Fruit fly (Drosophila melanogaster) whole organism, embryonic: ENCODE measurements around the gene Gr61a.

Experiments
- ATbp ChIP-seq: fragments of 200-800 bp; sonication (Bioruptor generic); optimal IDR thresholded peaks from 2 replicates; lab custom pipeline; 2017; ENCODE audit warnings: missing biosample characterization, mild to moderate bottlenecking, missing genetic modification characterization, missing genetic modification reagents
- Aef1 ChIP-seq: fragments of 200-800 bp; sonication (Bioruptor generic); IDR thresholded peaks from 3 replicates; pipeline ENCODE4 v1.3.6; 2022; ENCODE audit warnings: missing biosample characterization, missing genetic modification characterization
- Antp ChIP-seq: fragments of 200-800 bp; sonication (Bioruptor generic); optimal IDR thresholded peaks from 3 replicates; lab custom pipeline; 2016; ENCODE audit warnings: missing biosample characterization, missing genetic modification characterization
- CG10147 ChIP-seq: fragments of 200-800 bp; sonication (Bioruptor generic); optimal IDR thresholded peaks from 2 replicates; lab custom pipeline; 2019; ENCODE audit warnings: missing biosample characterization, mild to moderate bottlenecking, missing genetic modification characterization, moderate library complexity
- CG10321 ChIP-seq: fragments of 200-800 bp; sonication (Bioruptor generic); IDR thresholded peaks from 2 replicates; pipeline ENCODE4 v1.3.6; 2022; ENCODE audit warnings: missing biosample characterization, missing genetic modification characterization
- CG11695 ChIP-seq: fragments of 200-800 bp; sonication (Bioruptor generic); IDR thresholded peaks from 3 replicates; pipeline ENCODE4 v1.3.6; 2022; ENCODE audit warnings: missing biosample characterization, missing genetic modification characterization
- CG12942 ChIP-seq: fragments of 200-800 bp; sonication (Bioruptor generic); optimal IDR thresholded peaks from 3 replicates; lab custom pipeline; 2016; ENCODE audit warnings: missing biosample characterization, missing genetic modification characterization
- CG14014 ChIP-seq: fragments of 200-800 bp; sonication (Bioruptor generic); IDR thresholded peaks from 2 replicates; pipeline ENCODE4 v1.3.6; 2022; ENCODE audit warnings: missing biosample characterization, missing genetic modification characterization
- CG15696 ChIP-seq: fragments of 200-800 bp; sonication (Bioruptor generic); optimal IDR thresholded peaks from 2 replicates; lab custom pipeline; 2019; ENCODE audit warnings: missing biosample characterization, mild to moderate bottlenecking, missing genetic modification characterization, moderate library complexity
- CG1647 ChIP-seq: fragments of 200-800 bp; sonication (Bioruptor generic); optimal IDR thresholded peaks from 3 replicates; lab custom pipeline; 2016; ENCODE audit warnings: missing biosample characterization, missing genetic modification characterization
- CG16863 ChIP-seq: fragments of 200-800 bp; sonication (Bioruptor generic); optimal IDR thresholded peaks from 3 replicates; lab custom pipeline; 2016; ENCODE audit warnings: missing biosample characterization, missing genetic modification characterization
- CG2129 ChIP-seq: fragments of 200-800 bp; sonication (Bioruptor generic); IDR thresholded peaks from 2 replicates; pipeline ENCODE4 v1.3.6; 2022; ENCODE audit warnings: missing biosample characterization, missing genetic modification characterization; ENCODE audit not compliant: partially characterized antibody
- CG30403 ChIP-seq: fragments of 200-800 bp; sonication (Bioruptor generic); optimal IDR thresholded peaks from 3 replicates; lab custom pipeline; 2016; ENCODE audit warnings: missing biosample characterization, missing genetic modification characterization
- CG31441 ChIP-seq: fragments of 200-800 bp; sonication (Bioruptor generic); IDR thresholded peaks from 2 replicates; pipeline ENCODE4 v1.3.6; 2022; ENCODE audit warnings: missing biosample characterization, missing genetic modification characterization
- CG3726 ChIP-seq: fragments of 200-800 bp; sonication (Bioruptor generic); IDR thresholded peaks from 3 replicates; pipeline ENCODE4, ENCODE4 v1.3.6; 2022; ENCODE audit warnings: missing biosample characterization, missing genetic modification characterization
- CG3847 ChIP-seq: fragments of 200-800 bp; sonication (Bioruptor generic); IDR thresholded peaks from 2 replicates; pipeline ENCODE4 v1.3.6; 2022; ENCODE audit warnings: missing biosample characterization, missing genetic modification characterization
- CG4282 ChIP-seq: fragments of 200-800 bp; sonication (Bioruptor generic); optimal IDR thresholded peaks from 2 replicates; lab custom pipeline; 2016; ENCODE audit warnings: missing biosample characterization, missing genetic modification characterization
- CG5180 ChIP-seq: fragments of 200-800 bp; sonication (Bioruptor generic); optimal IDR thresholded peaks from 3 replicates; lab custom pipeline; 2017; ENCODE audit warnings: missing biosample characterization, missing genetic modification characterization, mild to moderate bottlenecking, moderate library complexity, missing genetic modification reagents
- CG5953 ChIP-seq: fragments of 200-800 bp; sonication (Bioruptor generic); IDR thresholded peaks from 2 replicates; pipeline ENCODE4 v1.3.6; 2022; ENCODE audit warnings: missing biosample characterization, missing genetic modification characterization
- CG7372 ChIP-seq: fragments of 200-800 bp; sonication (Bioruptor generic); IDR thresholded peaks from 2 replicates; pipeline ENCODE4 v1.3.6; 2022; ENCODE audit warnings: missing biosample characterization, missing genetic modification characterization
- CG7556 ChIP-seq: fragments of 200-800 bp; sonication (Bioruptor generic); optimal IDR thresholded peaks from 2 replicates; lab custom pipeline; 2017; ENCODE audit warnings: missing biosample characterization, mild to moderate bottlenecking, missing genetic modification characterization
- CG7928 ChIP-seq: fragments of 200-800 bp; sonication (Bioruptor generic); optimal IDR thresholded peaks from 2 replicates; lab custom pipeline; 2017; ENCODE audit warnings: missing biosample characterization, mild to moderate bottlenecking, missing genetic modification characterization
- CG7987 ChIP-seq: fragments of 200-800 bp; sonication (Bioruptor generic); optimal IDR thresholded peaks from 2 replicates; lab custom pipeline; 2018; ENCODE audit warnings: missing biosample characterization, mild to moderate bottlenecking, missing genetic modification characterization, moderate library complexity
- CG9727 ChIP-seq: fragments of 200-800 bp; sonication (Bioruptor generic); optimal IDR thresholded peaks from 3 replicates; lab custom pipeline; 2017; ENCODE audit warnings: missing biosample characterization, mild to moderate bottlenecking, missing genetic modification characterization
- CG9817 ChIP-seq: fragments of 200-800 bp; sonication (Bioruptor generic); optimal IDR thresholded peaks from 2 replicates; lab custom pipeline; 2018; ENCODE audit warnings: missing biosample characterization, mild to moderate bottlenecking, missing genetic modification characterization, moderate library complexity
- Dek ChIP-seq: fragments of 200-800 bp; sonication (Bioruptor generic); optimal IDR thresholded peaks from 3 replicates; lab custom pipeline; 2019; ENCODE audit warnings: missing biosample characterization, mild to moderate bottlenecking, missing genetic modification characterization, moderate library complexity
- Doc3 ChIP-seq: fragments of 200-800 bp; sonication (Bioruptor generic); IDR thresholded peaks from 3 replicates; pipeline ENCODE4 v1.3.6; 2022; ENCODE audit warnings: missing biosample characterization, missing genetic modification characterization; ENCODE audit not compliant: partially characterized antibody
- ERR ChIP-seq: fragments of 200-800 bp; sonication (Bioruptor generic); optimal IDR thresholded peaks from 2 replicates; lab custom pipeline; 2016; ENCODE audit warnings: missing biosample characterization, missing genetic modification characterization
- Fer1 ChIP-seq: fragments of 200-800 bp; sonication (Bioruptor generic); optimal IDR thresholded peaks from 2 replicates; lab custom pipeline; 2017; ENCODE audit warnings: missing biosample characterization, mild to moderate bottlenecking, missing genetic modification characterization
- HLH3B ChIP-seq: fragments of 200-800 bp; sonication (Bioruptor generic); IDR thresholded peaks from 2 replicates; pipeline ENCODE4 v1.3.6; 2022; ENCODE audit warnings: missing biosample characterization, missing genetic modification characterization
- HLH54F ChIP-seq: fragments of 200-800 bp; sonication (Bioruptor generic); optimal IDR thresholded peaks from 3 replicates; lab custom pipeline; 2016; ENCODE audit warnings: missing biosample characterization, missing genetic modification characterization
- HLHmδ ChIP-seq: fragments of 200-800 bp; sonication (Bioruptor generic); optimal IDR thresholded peaks from 2 replicates; lab custom pipeline; 2018; ENCODE audit warnings: missing biosample characterization, mild to moderate bottlenecking, missing genetic modification characterization, moderate library complexity
- Hr3 ChIP-seq: fragments of 200-800 bp; sonication (Bioruptor generic); optimal IDR thresholded peaks from 3 replicates; lab custom pipeline; 2016; ENCODE audit warnings: missing biosample characterization, missing genetic modification characterization
- Hr39 ChIP-seq: fragments of >200 bp; optimal IDR thresholded peaks from 2 replicates; lab custom pipeline; 2017
- NFAT ChIP-seq: fragments of 200-800 bp; sonication (Bioruptor generic); IDR thresholded peaks from 2 replicates; pipeline ENCODE4 v1.3.6; 2022; ENCODE audit warnings: missing biosample characterization, missing genetic modification characterization
- Optix ChIP-seq: fragments of 200-800 bp; sonication (Bioruptor generic); IDR thresholded peaks from 3 replicates; pipeline ENCODE4 v1.3.6; 2022; ENCODE audit warnings: missing biosample characterization, missing genetic modification characterization
- Rfx ChIP-seq: fragments of 200-800 bp; sonication (Bioruptor generic); IDR thresholded peaks from 2 replicates; pipeline ENCODE4 v1.3.6; 2022; ENCODE audit warnings: missing biosample characterization, missing genetic modification characterization
- Taf1 ChIP-seq: fragments of 200-800 bp; sonication (Bioruptor generic); IDR thresholded peaks from 2 replicates; pipeline ENCODE4 v1.3.6; 2022; ENCODE audit warnings: missing biosample characterization, missing genetic modification characterization
- chif ChIP-seq, 2 experiments: fragments of 200-800 bp; sonication (Bioruptor generic); optimal IDR thresholded peaks; 3 replicates each; lab custom pipeline; 2016; ENCODE audit warnings: missing biosample characterization in 2 of 2, missing genetic modification characterization in 2 of 2
- ewg ChIP-seq: fragments of 200-800 bp; sonication (Bioruptor generic); optimal IDR thresholded peaks from 3 replicates; lab custom pipeline; 2017; ENCODE audit warnings: mild to moderate bottlenecking, missing biosample characterization, missing genetic modification reagents, missing genetic modification characterization
- kah ChIP-seq: fragments of 200-800 bp; sonication (Bioruptor generic); optimal IDR thresholded peaks from 2 replicates; lab custom pipeline; 2018; ENCODE audit warnings: missing biosample characterization, mild to moderate bottlenecking, missing genetic modification characterization
- kni ChIP-seq: fragments of 200-800 bp; sonication (Bioruptor generic); optimal IDR thresholded peaks from 3 replicates; lab custom pipeline; 2017; ENCODE audit warnings: mild to moderate bottlenecking, missing biosample characterization, missing genetic modification reagents, missing genetic modification characterization
- nmo ChIP-seq: fragments of 200-800 bp; sonication (Bioruptor generic); optimal IDR thresholded peaks from 2 replicates; lab custom pipeline; 2018; ENCODE audit warnings: missing biosample characterization, mild to moderate bottlenecking, missing genetic modification characterization, moderate library complexity
- pum ChIP-seq: fragments of 200-800 bp; sonication (Bioruptor generic); optimal IDR thresholded peaks from 2 replicates; lab custom pipeline; 2016; ENCODE audit warnings: missing biosample characterization, missing genetic modification characterization
- slou ChIP-seq: fragments of 200-800 bp; sonication (Bioruptor generic); optimal IDR thresholded peaks from 3 replicates; lab custom pipeline; 2016; ENCODE audit warnings: missing biosample characterization, missing genetic modification characterization
- sr ChIP-seq: fragments of 200-800 bp; sonication (Bioruptor generic); IDR thresholded peaks from 3 replicates; pipeline ENCODE4 v1.3.6; 2022; ENCODE audit warnings: missing biosample characterization, missing genetic modification characterization
- tap ChIP-seq: fragments of 200-800 bp; optimal IDR thresholded peaks from 3 replicates; lab custom pipeline; 2019; ENCODE audit warnings: missing biosample characterization, mild to moderate bottlenecking, missing genetic modification characterization, moderate library complexity
- wdn ChIP-seq: fragments of 200-800 bp; sonication (Bioruptor generic); IDR thresholded peaks from 2 replicates; pipeline ENCODE4 v1.3.6; 2022; ENCODE audit warnings: missing biosample characterization, missing genetic modification characterization
- zfh1 ChIP-seq: fragments of 200-800 bp; sonication (Bioruptor generic); IDR thresholded peaks from 3 replicates; pipeline ENCODE4 v1.3.6; 2022; ENCODE audit warnings: missing biosample characterization, missing genetic modification characterization

Gene Gr61a

dm6 chr3L:857063-858015 lies 16.1 kb downstream of the Gr61a start, which contains the start of gene dpr20 (continued):
- TF ChIP-seq CG31441 (GFP tag; lab: Robert Waterston, UW) (peak; percentile 59; the same call in 1 of the 2 replicates), HLHmδ (GFP tag; lab: Kevin White, UChicago) (no peak), Optix (GFP tag; lab: Robert Waterston, UW) (peak; percentile 87), CG3726 (GFP tag; lab: Robert Waterston, UW) (peak; percentile 63; the same call in 1 of the 3 replicates), kah (GFP tag; lab: Kevin White, UChicago) (no peak), CG7987 (GFP tag; lab: Kevin White, UChicago) (peak; percentile 58), CG30403 (GFP tag; lab: Kevin White, UChicago) (peak; percentile 65), Antp (GFP tag; lab: Kevin White, UChicago) (peak; percentile 77), CG5953 (GFP tag; lab: Robert Waterston, UW) (peak; percentile 84), zfh1 (GFP tag; lab: Robert Waterston, UW) (peak; percentile 86), CG7372 (GFP tag; lab: Robert Waterston, UW) (peak; percentile 81), CG9727 (GFP tag; lab: Kevin White, UChicago) (peak; percentile 39), HLH54F (GFP tag; lab: Kevin White, UChicago) (peak; percentile 73), Doc3 (GFP tag; lab: Robert Waterston, UW) (no peak), CG1647 (GFP tag; lab: Kevin White, UChicago) (peak; percentile 28), ewg (GFP tag; lab: Kevin White, UChicago) (peak; percentile 55), CG12942 (GFP tag; lab: Kevin White, UChicago) (peak; percentile 59), Dek (tag; lab: Kevin White, UChicago) (peak; percentile 76), Fer1 (GFP tag; lab: Kevin White, UChicago) (peak; percentile 82), nmo (GFP tag; lab: Kevin White, UChicago) (peak; percentile 71), ERR (GFP tag; lab: Kevin White, UChicago) (peak; percentile 56), CG15696 (tag; lab: Kevin White, UChicago) (peak; percentile 48), Hr3 (peak; percentile 64), Taf1 (GFP tag; lab: Robert Waterston, UW) (peak; percentile 79), Hr39 (no peak), CG16863 (GFP tag; lab: Kevin White, UChicago) (peak; percentile 59), Rfx (peak; percentile 95), tap (tag; lab: Kevin White, UChicago) (peak; percentile 24), NFAT (GFP tag; lab: Robert Waterston, UW) (peak; percentile 94), sr (peak; percentile 66), Aef1 (peak; percentile 86), HLH3B (GFP tag; lab: Robert Waterston, UW) (peak; percentile 88), CG2129 (no peak), ATbp (peak; percentile 40), CG10321 (GFP tag; lab: Robert Waterston, UW) (peak; percentile 59; the same call in 1 of the 2 replicates), CG7556 (peak; percentile 61), CG4282 (peak; percentile 15), slou (GFP tag; lab: Kevin White, UChicago) (peak; percentile 45), CG10147 (GFP tag; lab: Kevin White, UChicago) (peak; percentile 62), CG5180 (GFP tag; lab: Kevin White, UChicago) (peak; percentile 20), kni (GFP tag; lab: Kevin White, UChicago) (no peak), chif (GFP tag; optimal IDR thresholded peaks at IDR 0.05; lab: Kevin White, UChicago) (peak; percentile 41 to 73), CG7928 (GFP tag; lab: Kevin White, UChicago) (peak; percentile 48), pum (peak; percentile 55), CG3847 (peak; percentile 79), CG9817 (tag; lab: Kevin White, UChicago) (peak; percentile 80), CG11695 (GFP tag; lab: Robert Waterston, UW) (peak; percentile 84), wdn (peak; percentile 87), CG14014 (GFP tag; lab: Robert Waterston, UW) (peak; percentile 89)
